Worm (Caenorhabditis elegans): Measurements from ENCODE around the gene Y54E2A.4.

Y54E2A.4 gene

ce11 chrII:14753858-14754750, at the start of gene Y54E2A.4, which contains the start of gene tac-1:
TSS of gene Y54E2A.4 (plus strand) at chrII:14754622.
TSS of gene tac-1 (minus strand) at chrII:14753877.
- TF ChIP-seq dao-5 (tag; optimal IDR thresholded peaks at IDR 0.05) (no peak), W03F9.2 (tag; optimal IDR thresholded peaks at IDR 0.05) (peak; percentile 7)

- TF ChIP-seq W03F9.2 (tag; optimal IDR thresholded peaks at IDR 0.05), result no peak
- no peak for TF ChIP-seq dao-5 (tag; optimal IDR thresholded peaks at IDR 0.05)
- TF ChIP-seq him-1 (tag; optimal IDR thresholded peaks at IDR 0.05), result no peak
Observed at ce11 chrII:14705215-14705614, 49.2 kb upstream of the Y54E2A.4 start, which contains the start of gene C09F9.2. TSS of gene C09F9.2 (plus strand) at chrII:14705515.

- TF ChIP-seq him-1 (tag; optimal IDR thresholded peaks at IDR 0.05), result no peak
- TF ChIP-seq dao-5 (tag; optimal IDR thresholded peaks at IDR 0.05), result no peak
- no peak for TF ChIP-seq W03F9.2 (tag; optimal IDR thresholded peaks at IDR 0.05)
Observed at ce11 chrII:14705956-14706355, 48.5 kb upstream of the Y54E2A.4 start.

- TF ChIP-seq W03F9.2 (tag; optimal IDR thresholded peaks at IDR 0.05) (no peak), dao-5 (tag; optimal IDR thresholded peaks at IDR 0.05) (no peak), him-1 (tag; optimal IDR thresholded peaks at IDR 0.05) (no peak)
Observed at ce11 chrII:14706479-14706878, 47.9 kb upstream of the Y54E2A.4 start.

- TF ChIP-seq dao-5 (tag; optimal IDR thresholded peaks at IDR 0.05) (no peak), him-1 (tag; optimal IDR thresholded peaks at IDR 0.05) (no peak), W03F9.2 (tag; optimal IDR thresholded peaks at IDR 0.05) (no peak)
Observed at ce11 chrII:14728119-14728518, 26.3 kb upstream of the Y54E2A.4 start.

ce11 chrII:14733424-14733823, 21.0 kb upstream of the Y54E2A.4 start, which contains the start of gene glna-1:
TSS of gene glna-1 (minus strand) at chrII:14733524.
- no peak for TF ChIP-seq him-1 (tag; optimal IDR thresholded peaks at IDR 0.05)
- TF ChIP-seq dao-5 (tag; optimal IDR thresholded peaks at IDR 0.05), result no peak
- no peak for TF ChIP-seq W03F9.2 (tag; optimal IDR thresholded peaks at IDR 0.05)

ce11 chrII:14739143-14739542, 15.3 kb upstream of the Y54E2A.4 start, which contains the start of gene npr-34:
TSS of gene npr-34 (minus strand) at chrII:14739243.
- TF ChIP-seq W03F9.2 (tag; optimal IDR thresholded peaks at IDR 0.05) (no peak), him-1 (tag; optimal IDR thresholded peaks at IDR 0.05) (no peak), dao-5 (tag; optimal IDR thresholded peaks at IDR 0.05) (no peak)

- TF ChIP-seq W03F9.2 (tag; optimal IDR thresholded peaks at IDR 0.05) (no peak), him-1 (tag; optimal IDR thresholded peaks at IDR 0.05) (no peak), dao-5 (tag; optimal IDR thresholded peaks at IDR 0.05) (no peak)
Observed at ce11 chrII:14745127-14745526, 9.3 kb upstream of the Y54E2A.4 start.

ce11 chrII:14752187-14752959, 2.0 kb upstream of the Y54E2A.4 start, which contains the start of gene smg-9:
TSS of gene smg-9 (minus strand) at chrII:14752849.
- no peak for TF ChIP-seq dao-5 (tag; optimal IDR thresholded peaks at IDR 0.05)
- no peak for TF ChIP-seq him-1 (tag; optimal IDR thresholded peaks at IDR 0.05)
- TF ChIP-seq W03F9.2 (tag; optimal IDR thresholded peaks at IDR 0.05), result no peak

ce11 chrII:14753246-14753645, 1.2 kb upstream of the Y54E2A.4 start:
- no peak for TF ChIP-seq him-1 (tag; optimal IDR thresholded peaks at IDR 0.05)
- no peak for TF ChIP-seq dao-5 (tag; optimal IDR thresholded peaks at IDR 0.05)
- TF ChIP-seq W03F9.2 (tag; optimal IDR thresholded peaks at IDR 0.05), result no peak

ce11 chrII:14757711-14758110, 3.3 kb downstream of the Y54E2A.4 start, which contains the start of gene Y54E2A.5:
TSS of gene Y54E2A.5 (minus strand) at chrII:14757811.
- no peak for TF ChIP-seq him-1 (tag; optimal IDR thresholded peaks at IDR 0.05)
- no peak for TF ChIP-seq dao-5 (tag; optimal IDR thresholded peaks at IDR 0.05)
- TF ChIP-seq W03F9.2 (tag; optimal IDR thresholded peaks at IDR 0.05), result no peak

- TF ChIP-seq him-1 (tag; optimal IDR thresholded peaks at IDR 0.05), result no peak
- no peak for TF ChIP-seq dao-5 (tag; optimal IDR thresholded peaks at IDR 0.05)
- no peak for TF ChIP-seq W03F9.2 (tag; optimal IDR thresholded peaks at IDR 0.05)
Observed at ce11 chrII:14768804-14769203, 14.4 kb downstream of the Y54E2A.4 start.

ce11 chrII:14771096-14771495, 16.7 kb downstream of the Y54E2A.4 start:
- TF ChIP-seq him-1 (tag; optimal IDR thresholded peaks at IDR 0.05) (no peak), W03F9.2 (tag; optimal IDR thresholded peaks at IDR 0.05) (no peak), dao-5 (tag; optimal IDR thresholded peaks at IDR 0.05) (no peak)

ce11 chrII:14772113-14772512, 17.7 kb downstream of the Y54E2A.4 start:
- TF ChIP-seq him-1 (tag; optimal IDR thresholded peaks at IDR 0.05) (no peak), W03F9.2 (tag; optimal IDR thresholded peaks at IDR 0.05) (no peak), dao-5 (tag; optimal IDR thresholded peaks at IDR 0.05) (no peak)

Data from whole organism, L4/young adult.